Worm (Caenorhabditis elegans) whole organism, L3 larva: ENCODE results near the gene nhr-38.

Source experiments
- ama-1 ChIP-seq: fragments of 150-350 bp; optimal IDR thresholded peaks from 2 replicates; lab custom pipeline; 2018
- ceh-9 ChIP-seq: sonication (generic microtip); optimal IDR thresholded peaks from 2 replicates; lab custom pipeline; 2018; ENCODE audit warnings: missing biosample characterization, missing genetic modification characterization
- elt-1 ChIP-seq: fragments of 150-350 bp; optimal IDR thresholded peaks from 2 replicates; lab custom pipeline; 2014; ENCODE audit warnings: missing biosample characterization, missing genetic modification characterization
- elt-3 ChIP-seq, 3 experiments: fragments of 150-350 bp in 1 of 3; sonication (generic microtip) in 2 of 3; optimal IDR thresholded peaks; 2 replicates in 2 of 3; 4 replicates in 1 of 3; lab custom pipeline; 2014 to 2017; ENCODE audit warnings: missing biosample characterization in 3 of 3, missing genetic modification characterization in 3 of 3
- jun-1 ChIP-seq: fragments of 150-350 bp; optimal IDR thresholded peaks from 2 replicates; lab custom pipeline; 2014; ENCODE audit warnings: missing biosample characterization, missing genetic modification reagents, missing genetic modification characterization
- mdl-1 ChIP-seq: fragments of 150-350 bp; optimal IDR thresholded peaks from 2 replicates; lab custom pipeline; 2014; ENCODE audit warnings: missing biosample characterization, missing genetic modification characterization
- nhr-23 ChIP-seq: fragments of 150-350 bp; optimal IDR thresholded peaks from 2 replicates; lab custom pipeline; 2014; ENCODE audit warnings: missing biosample characterization, missing genetic modification reagents, missing genetic modification characterization
- nhr-28 ChIP-seq: fragments of 150-350 bp; optimal IDR thresholded peaks from 2 replicates; lab custom pipeline; 2014; ENCODE audit warnings: missing biosample characterization, missing genetic modification characterization
- pqm-1 ChIP-seq: fragments of 150-350 bp; optimal IDR thresholded peaks from 2 replicates; lab custom pipeline; 2017; ENCODE audit warnings: missing biosample characterization, missing genetic modification characterization, inconsistent platforms
- skn-1 ChIP-seq: fragments of 150-350 bp; optimal IDR thresholded peaks from 2 replicates; lab custom pipeline; 2014; ENCODE audit warnings: missing biosample characterization, missing genetic modification characterization
- snpc-4 ChIP-seq: fragments of 150-350 bp; optimal IDR thresholded peaks from 2 replicates; lab custom pipeline; 2014; ENCODE audit warnings: missing biosample characterization, missing genetic modification characterization
- unc-62 ChIP-seq: fragments of 150-350 bp; sonication (generic microtip); optimal IDR thresholded peaks from 4 replicates; lab custom pipeline; 2014; ENCODE audit warnings: missing biosample characterization, missing genetic modification reagents, missing genetic modification characterization

DNA sequence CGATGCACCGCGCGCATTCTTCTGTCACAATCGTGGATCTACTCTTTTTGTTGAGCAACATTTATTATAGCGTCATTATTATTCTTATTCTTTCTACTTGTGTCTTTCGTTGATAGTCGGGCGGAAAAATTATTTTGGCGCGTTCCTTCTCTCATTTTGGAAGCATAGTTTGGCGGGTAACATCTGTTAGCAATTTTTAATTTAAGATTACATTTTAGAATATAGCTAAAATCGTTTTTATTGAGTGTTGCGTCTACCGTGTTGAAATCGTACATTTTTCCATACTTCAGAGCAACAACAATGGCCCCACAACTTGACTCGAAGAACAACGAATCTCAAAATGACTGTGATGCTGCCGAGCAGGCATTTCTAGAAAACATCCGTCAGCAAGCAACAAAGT lies 19.3 kb upstream of the nhr-38 start, which contains the start of gene sdz-36:
- no peak for TF ChIP-seq elt-3 (tag; optimal IDR thresholded peaks at IDR 0.05; lab: Kevin White, UChicago)
- TF ChIP-seq ama-1 (lab: Kevin White, UChicago) = no peak
- no peak for TF ChIP-seq ceh-9
- no peak for TF ChIP-seq elt-1
- TF ChIP-seq mdl-1 = no peak
- TF ChIP-seq nhr-23 = no peak
- TF ChIP-seq skn-1 (tag; lab: Kevin White, UChicago) = no peak
- TF ChIP-seq snpc-4 (tag; lab: Kevin White, UChicago) = no peak
- TF ChIP-seq nhr-28 (tag; lab: Kevin White, UChicago) = no peak
- no peak for TF ChIP-seq pqm-1 (tag; lab: Kevin White, UChicago)
- TF ChIP-seq jun-1 = no peak
- no peak for TF ChIP-seq unc-62
